Worm (Caenorhabditis elegans) whole organism, L1 larva: ENCODE data around the gene twk-43.

Experiments
- C04F5.9 ChIP-seq: sonication (generic microtip); optimal IDR thresholded peaks from 2 replicates; lab custom pipeline; 2016; ENCODE audit warnings: missing genetic modification characterization, missing compliant biosample characterization
- C16A3.4 ChIP-seq: fragments of 150-350 bp; optimal IDR thresholded peaks from 2 replicates; lab custom pipeline; 2014; ENCODE audit warnings: missing biosample characterization, missing genetic modification characterization
- C34B4.2 ChIP-seq: sonication (generic microtip); optimal IDR thresholded peaks from 2 replicates; lab custom pipeline; 2017; ENCODE audit warnings: mild to moderate bottlenecking, missing genetic modification characterization, missing compliant biosample characterization
- alr-1 ChIP-seq: fragments of 200-800 bp; sonication (Bioruptor generic); optimal IDR thresholded peaks from 2 replicates; lab custom pipeline; 2018; ENCODE audit warnings: borderline replicate concordance, mild to moderate bottlenecking, missing genetic modification characterization, missing compliant biosample characterization
- ama-1 ChIP-seq: fragments of 150-350 bp; optimal IDR thresholded peaks from 2 replicates; lab custom pipeline; 2014
- ceh-63 ChIP-seq: fragments of 200-800 bp; sonication (Bioruptor generic); optimal IDR thresholded peaks from 2 replicates; lab custom pipeline; 2018; ENCODE audit warnings: mild to moderate bottlenecking, missing genetic modification characterization, missing compliant biosample characterization
- ceh-82 ChIP-seq, 3 experiments: fragments of 150-350 bp in 1 of 3; sonication (generic microtip) in 2 of 3; optimal IDR thresholded peaks; 2 replicates each; lab custom pipeline; 2014 to 2017; ENCODE audit warnings: missing biosample characterization in 3 of 3, missing genetic modification characterization in 3 of 3
- ceh-88 ChIP-seq: fragments of 200-800 bp; sonication (Bioruptor generic); IDR thresholded peaks from 2 replicates; pipeline ENCODE4 v1.3.6; 2022; ENCODE audit warnings: missing genetic modification characterization, missing compliant biosample characterization
- ceh-90 ChIP-seq: sonication (generic microtip); optimal IDR thresholded peaks from 2 replicates; lab custom pipeline; 2016; ENCODE audit warnings: missing genetic modification characterization, missing compliant biosample characterization
- ces-1 ChIP-seq: fragments of 150-350 bp; optimal IDR thresholded peaks from 2 replicates; lab custom pipeline; 2014; ENCODE audit warnings: missing biosample characterization, missing genetic modification reagents, missing genetic modification characterization
- dpl-1 ChIP-seq, 3 experiments: fragments of 150-350 bp in 2 of 3; sonication (generic microtip) in 1 of 3; optimal IDR thresholded peaks; 2 replicates each; lab custom pipeline; 2014 to 2017; ENCODE audit warnings: missing biosample characterization in 3 of 3, missing genetic modification characterization in 3 of 3, missing genetic modification reagents in 3 of 3
- dsc-1 ChIP-seq: sonication (generic microtip); optimal IDR thresholded peaks from 2 replicates; lab custom pipeline; 2016; ENCODE audit warnings: mild to moderate bottlenecking, missing genetic modification characterization, missing compliant biosample characterization
- egl-13 ChIP-seq: sonication (generic microtip); optimal IDR thresholded peaks from 2 replicates; lab custom pipeline; 2016; ENCODE audit warnings: missing genotype, missing genetic modification reagents, missing genetic modification characterization, missing compliant biosample characterization
- egl-27 ChIP-seq, 2 experiments: fragments of 150-350 bp in 1 of 2; sonication (generic microtip); optimal IDR thresholded peaks; 3 replicates each; lab custom pipeline; 2017 to 2018; ENCODE audit warnings: missing biosample characterization in 2 of 2, missing genetic modification characterization in 2 of 2, missing genetic modification reagents in 2 of 2
- elt-2 ChIP-seq: sonication (generic microtip); optimal IDR thresholded peaks from 2 replicates; lab custom pipeline; 2016; ENCODE audit warnings: missing genetic modification characterization, mild to moderate bottlenecking, inconsistent platforms, missing compliant biosample characterization, missing genetic modification reagents
- fkh-10 ChIP-seq: sonication (generic microtip); optimal IDR thresholded peaks from 2 replicates; lab custom pipeline; 2017; ENCODE audit warnings: missing biosample characterization, missing genetic modification reagents, missing genetic modification characterization
- fkh-8 ChIP-seq: sonication (generic microtip); optimal IDR thresholded peaks from 2 replicates; lab custom pipeline; 2016; ENCODE audit warnings: mild to moderate bottlenecking, missing genetic modification characterization, missing compliant biosample characterization
- fos-1 ChIP-seq: fragments of 150-350 bp; optimal IDR thresholded peaks from 2 replicates; lab custom pipeline; 2014; ENCODE audit warnings: missing biosample characterization, missing genetic modification characterization
- grh-1 ChIP-seq: fragments of 200-800 bp; sonication (Bioruptor generic); IDR thresholded peaks from 2 replicates; pipeline ENCODE4 v1.3.6; 2022; ENCODE audit warnings: missing genetic modification reagents, missing genetic modification characterization, missing compliant biosample characterization
- hpl-2 ChIP-seq: fragments of 150-350 bp; optimal IDR thresholded peaks from 2 replicates; lab custom pipeline; 2014; ENCODE audit warnings: missing biosample characterization, missing genetic modification reagents, missing genetic modification characterization
- irx-1 ChIP-seq: sonication (generic microtip); optimal IDR thresholded peaks from 2 replicates; lab custom pipeline; 2016; ENCODE audit warnings: missing genetic modification characterization, missing compliant biosample characterization
- isw-1 ChIP-seq: fragments of 200-800 bp; sonication (Bioruptor generic); IDR thresholded peaks from 2 replicates; pipeline ENCODE4 v1.3.6; 2022; ENCODE audit warnings: missing genetic modification characterization, missing compliant biosample characterization
- lin-13 ChIP-seq: fragments of 150-350 bp; optimal IDR thresholded peaks from 2 replicates; lab custom pipeline; 2014; ENCODE audit warnings: missing biosample characterization, missing genetic modification reagents, missing genetic modification characterization
- lin-14 ChIP-seq: fragments of 200-800 bp; sonication (Bioruptor generic); optimal IDR thresholded peaks from 2 replicates; lab custom pipeline; 2018; ENCODE audit warnings: mild to moderate bottlenecking, missing genetic modification characterization, moderate library complexity, missing compliant biosample characterization
- lin-15B ChIP-seq: fragments of 150-350 bp; sonication (generic microtip); optimal IDR thresholded peaks from 3 replicates; lab custom pipeline; 2014; ENCODE audit warnings: missing biosample characterization, missing genetic modification characterization
- lin-35 ChIP-seq, 2 experiments: fragments of 150-350 bp; optimal IDR thresholded peaks; 2 replicates each; lab custom pipeline; 2014; ENCODE audit warnings: missing biosample characterization in 2 of 2, missing genetic modification characterization in 2 of 2, missing genetic modification reagents in 2 of 2
- lin-39 ChIP-seq: fragments of 150-350 bp; optimal IDR thresholded peaks from 2 replicates; lab custom pipeline; 2014; ENCODE audit warnings: missing biosample characterization, missing genetic modification reagents, missing genetic modification characterization
- mab-9 ChIP-seq: fragments of 200-800 bp; sonication (Bioruptor generic); IDR thresholded peaks from 2 replicates; pipeline ENCODE4 v1.3.6; 2022; ENCODE audit warnings: missing genetic modification reagents, missing genetic modification characterization, missing compliant biosample characterization
- mep-1 ChIP-seq: fragments of 150-350 bp; optimal IDR thresholded peaks from 2 replicates; lab custom pipeline; 2014; ENCODE audit warnings: missing biosample characterization, missing genetic modification characterization
- nhr-11 ChIP-seq: fragments of 150-350 bp; optimal IDR thresholded peaks from 2 replicates; lab custom pipeline; 2014; ENCODE audit warnings: missing biosample characterization, missing genetic modification characterization
- nhr-237 ChIP-seq: fragments of 150-350 bp; optimal IDR thresholded peaks from 2 replicates; lab custom pipeline; 2014; ENCODE audit warnings: missing biosample characterization, missing genetic modification characterization
- nhr-47 ChIP-seq: sonication (generic microtip); optimal IDR thresholded peaks from 2 replicates; lab custom pipeline; 2016; ENCODE audit warnings: mild to moderate bottlenecking, missing genetic modification characterization, moderate library complexity, missing compliant biosample characterization
- nhr-71 ChIP-seq: sonication (generic microtip); optimal IDR thresholded peaks from 2 replicates; lab custom pipeline; 2016; ENCODE audit warnings: mild to moderate bottlenecking, missing genetic modification characterization, moderate library complexity, missing compliant biosample characterization
- nhr-85 ChIP-seq: sonication (generic microtip); peaks from one replicate; lab custom pipeline; 2016; ENCODE audit warnings: missing genetic modification characterization, inconsistent platforms, missing compliant biosample characterization
- nhr-90 ChIP-seq: sonication (generic microtip); optimal IDR thresholded peaks from 2 replicates; lab custom pipeline; 2016; ENCODE audit warnings: mild to moderate bottlenecking, missing genetic modification characterization, missing compliant biosample characterization; ENCODE audit not compliant: poor library complexity
- snu-23 ChIP-seq: sonication (generic microtip); optimal IDR thresholded peaks from 2 replicates; lab custom pipeline; 2016; ENCODE audit warnings: missing genetic modification characterization, missing compliant biosample characterization
- sptf-1 ChIP-seq: fragments of 150-350 bp; optimal IDR thresholded peaks from 2 replicates; lab custom pipeline; 2014; ENCODE audit warnings: missing biosample characterization, missing genetic modification characterization
- sup-37 ChIP-seq: fragments of 200-800 bp; sonication (Bioruptor generic); optimal IDR thresholded peaks from 2 replicates; lab custom pipeline; 2018; ENCODE audit warnings: mild to moderate bottlenecking, missing genetic modification characterization, missing compliant biosample characterization
- unc-30 ChIP-seq: sonication (generic microtip); optimal IDR thresholded peaks from 2 replicates; lab custom pipeline; 2017; ENCODE audit warnings: missing biosample characterization, missing genetic modification characterization
- vab-15 ChIP-seq: sonication (generic microtip); optimal IDR thresholded peaks from 2 replicates; lab custom pipeline; 2017; ENCODE audit warnings: missing genotype, mild to moderate bottlenecking, missing genetic modification characterization, missing compliant biosample characterization
- zip-4 ChIP-seq: fragments of 200-800 bp; sonication (Bioruptor generic); optimal IDR thresholded peaks from 2 replicates; lab custom pipeline; 2018; ENCODE audit warnings: mild to moderate bottlenecking, missing genetic modification characterization, moderate library complexity, missing compliant biosample characterization
- ztf-11 ChIP-seq, 2 experiments: sonication (generic microtip); optimal IDR thresholded peaks; 2 replicates each; lab custom pipeline; 2016 to 2017; ENCODE audit warnings: missing genetic modification characterization in 2 of 2, missing biosample characterization in 1 of 2, missing compliant biosample characterization in 1 of 2

twk-43 gene

DNA sequence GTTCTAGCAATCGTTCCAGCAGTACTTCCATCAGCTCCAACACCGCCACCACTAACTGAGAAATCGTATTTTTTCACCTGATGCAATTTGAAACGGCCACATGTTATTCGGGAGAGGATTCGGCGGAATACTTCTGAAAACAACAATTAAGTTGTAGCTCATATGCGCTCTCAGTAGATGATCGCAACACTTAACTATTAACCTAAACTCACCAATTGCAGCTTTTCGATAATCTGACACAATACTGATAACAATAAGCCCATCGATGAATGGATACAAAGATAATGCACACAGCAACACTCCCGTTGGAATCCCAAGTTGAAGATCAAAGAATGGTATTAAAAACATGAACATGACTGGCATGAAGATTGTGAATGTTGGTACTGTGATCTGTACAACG is 8.0 kb upstream of the twk-43 start:
- TF ChIP-seq C16A3.4 (tag; lab: Kevin White, UChicago) (no peak), nhr-237 (tag; lab: Kevin White, UChicago) (no peak), mep-1 (no peak), dpl-1 (GFP tag; optimal IDR thresholded peaks at IDR 0.05; lab: Kevin White, UChicago) (no peak), nhr-71 (tag; lab: Kevin White, UChicago) (no peak), nhr-11 (tag; lab: Kevin White, UChicago) (no peak), fos-1 (tag; lab: Kevin White, UChicago) (no peak), hpl-2 (GFP tag; lab: Kevin White, UChicago) (no peak), mab-9 (GFP tag; lab: Robert Waterston, UW) (no peak), lin-15B (tag; lab: Kevin White, UChicago) (no peak), ceh-63 (GFP tag; lab: Kevin White, UChicago) (no peak), zip-4 (GFP tag; lab: Kevin White, UChicago) (no peak), dsc-1 (tag; lab: Kevin White, UChicago) (no peak), ama-1 (lab: Kevin White, UChicago) (no peak), nhr-47 (no peak), lin-14 (GFP tag; lab: Kevin White, UChicago) (no peak)
- TF ChIP-seq, all 84 proteins: peak for 0

DNA sequence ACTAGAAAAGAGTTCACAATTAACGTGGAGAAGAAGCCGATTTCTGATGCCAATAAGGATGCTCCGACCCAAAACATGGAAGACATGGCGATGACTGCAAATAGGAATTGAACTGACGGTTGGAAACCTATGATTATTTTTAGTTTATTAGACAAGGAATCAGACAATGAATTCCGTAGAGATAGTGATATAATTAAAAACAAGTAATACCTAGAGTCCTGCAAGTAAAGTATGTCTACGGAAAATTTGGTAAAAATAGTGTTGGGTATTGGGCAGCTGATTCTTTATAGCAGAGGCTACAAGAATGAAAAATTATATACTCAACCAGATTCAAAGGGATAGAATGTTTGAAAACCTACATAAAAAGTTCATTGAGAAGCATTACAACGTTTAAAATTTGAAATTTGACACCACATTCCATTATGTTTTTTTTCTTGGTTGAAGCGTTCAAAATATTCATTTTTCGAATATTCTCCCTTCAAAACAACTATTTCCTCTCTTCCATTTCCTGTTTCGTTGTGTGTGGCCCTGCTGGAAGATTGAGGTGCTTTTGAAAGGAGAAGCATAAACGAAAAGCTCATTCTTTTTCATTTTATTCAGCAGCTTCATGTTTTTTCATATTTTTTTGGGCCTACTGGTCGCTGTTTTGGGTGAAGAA is 6.3 kb upstream of the twk-43 start, which contains the start of the genes str-4 and lgc-48:
TSS of gene str-4 (minus strand) at position 101 of the 658 bp plus-strand sequence.
TSS of gene lgc-48 (plus strand) at position 608 of the 658 bp plus-strand sequence.
- TF ChIP-seq snu-23 (no peak), ceh-82 (tag; optimal IDR thresholded peaks at IDR 0.05; lab: Kevin White, UChicago) (no peak)

DNA sequence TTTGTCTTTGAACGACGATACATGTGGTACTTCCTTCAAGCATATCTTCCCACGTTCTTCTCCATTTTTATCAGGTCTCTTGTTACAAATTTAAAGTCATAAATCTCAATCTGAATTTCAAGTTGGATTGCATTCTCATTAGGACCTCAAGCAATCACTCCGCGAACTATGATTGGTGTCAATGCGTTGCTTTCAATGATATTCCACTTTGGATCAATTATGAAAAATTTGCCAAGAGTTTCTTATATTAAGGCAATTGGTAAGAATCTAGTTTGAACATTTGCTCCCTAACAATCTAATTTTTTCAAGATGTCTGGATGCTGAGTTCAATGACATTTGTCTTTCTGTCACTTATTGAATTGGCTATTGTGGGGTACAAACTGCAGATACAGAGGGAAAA is 3.8 kb upstream of the twk-43 start:
- TF ChIP-seq dsc-1 (tag; lab: Kevin White, UChicago) (peak; percentile 76), sptf-1 (tag; lab: Kevin White, UChicago) (no peak)

DNA sequence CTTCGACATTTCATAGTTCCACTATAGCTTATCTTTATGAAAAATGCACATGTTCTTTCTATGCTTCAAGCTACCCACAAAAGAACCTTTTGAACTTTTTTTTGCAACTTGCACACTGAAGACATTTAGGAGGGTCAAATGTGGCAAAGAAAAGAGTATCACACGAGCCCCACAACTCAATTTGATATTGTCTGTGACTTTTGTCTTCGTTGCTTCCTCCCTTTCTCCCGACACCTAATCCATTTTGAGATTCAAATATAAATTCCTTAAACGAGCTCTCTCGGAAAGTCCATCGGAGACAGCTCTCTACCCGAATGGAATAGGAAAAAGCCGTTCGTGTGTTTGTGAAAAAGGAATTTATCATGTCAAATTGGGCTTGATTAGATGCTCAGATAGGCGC is 4.2 kb downstream of the twk-43 start:
- TF ChIP-seq snu-23 (no peak), fkh-10 (GFP tag; lab: Kevin White, UChicago) (peak; percentile 57)

DNA sequence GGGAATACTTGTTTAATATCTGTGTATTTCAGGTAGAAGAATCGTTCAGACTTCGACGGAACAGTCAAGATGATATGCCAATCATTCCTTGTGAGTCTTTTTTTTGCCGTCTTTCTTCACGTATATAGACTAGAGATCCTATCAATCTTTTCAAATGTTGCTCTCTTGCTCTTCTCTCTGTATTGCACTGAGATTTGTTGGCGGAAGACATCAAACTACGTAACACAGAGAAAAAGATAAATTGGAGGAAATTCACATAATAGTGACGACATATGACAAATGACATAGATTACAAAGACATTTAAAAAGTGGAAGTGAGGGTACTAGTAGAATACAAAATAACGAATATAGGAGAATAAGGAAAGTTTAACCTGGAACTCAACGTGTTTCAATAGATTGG is 5.7 kb downstream of the twk-43 start:
- TF ChIP-seq ceh-63 (GFP tag; lab: Kevin White, UChicago) (no peak), nhr-47 (no peak), ama-1 (lab: Kevin White, UChicago) (no peak), fkh-10 (GFP tag; lab: Kevin White, UChicago) (no peak), grh-1 (GFP tag; lab: Robert Waterston, UW) (no peak), lin-13 (GFP tag; lab: Kevin White, UChicago) (no peak), ces-1 (GFP tag; lab: Kevin White, UChicago) (no peak), nhr-85 (tag; lab: Kevin White, UChicago) (no peak), vab-15 (tag; lab: Kevin White, UChicago) (no peak), lin-39 (tag; lab: Kevin White, UChicago) (peak; percentile 27), lin-35 (GFP tag; optimal IDR thresholded peaks at IDR 0.05; lab: Kevin White, UChicago) (no peak), snu-23 (no peak), fos-1 (tag; lab: Kevin White, UChicago) (no peak), nhr-90 (tag; lab: Kevin White, UChicago) (no peak), mab-9 (GFP tag; lab: Robert Waterston, UW) (peak; percentile 68), ceh-88 (GFP tag; lab: Robert Waterston, UW) (no peak), nhr-237 (tag; lab: Kevin White, UChicago) (no peak), C04F5.9 (tag; lab: Kevin White, UChicago) (no peak), unc-30 (tag; lab: Kevin White, UChicago) (no peak), egl-13 (tag; lab: Kevin White, UChicago) (no peak), lin-14 (GFP tag; lab: Kevin White, UChicago) (peak; percentile 63), egl-27 (tag; optimal IDR thresholded peaks at IDR 0.05; lab: Kevin White, UChicago) (no peak), irx-1 (tag; lab: Kevin White, UChicago) (no peak), ceh-90 (tag; lab: Kevin White, UChicago) (no peak), fkh-8 (tag; lab: Kevin White, UChicago) (no peak), elt-2 (no peak), alr-1 (tag; lab: Kevin White, UChicago) (no peak), ztf-11 (tag; optimal IDR thresholded peaks at IDR 0.05; lab: Kevin White, UChicago) (no peak), sup-37 (GFP tag; lab: Kevin White, UChicago) (no peak), isw-1 (GFP tag; lab: Robert Waterston, UW) (no peak), C34B4.2 (tag; lab: Kevin White, UChicago) (no peak)
